Worm (Caenorhabditis elegans) whole organism, L1 larva: Measurements from ENCODE around the gene nlp-7.

ENCODE experiments used
- egl-27 ChIP-seq, 2 experiments: fragments of 150-350 bp in 1 of 2; sonication (generic microtip); optimal IDR thresholded peaks; 3 replicates each; lab custom pipeline; 2017 to 2018; ENCODE audit warnings: missing biosample characterization in 2 of 2, missing genetic modification characterization in 2 of 2, missing genetic modification reagents in 2 of 2
- elt-2 ChIP-seq: sonication (generic microtip); optimal IDR thresholded peaks from 2 replicates; lab custom pipeline; 2016; ENCODE audit warnings: missing genetic modification characterization, mild to moderate bottlenecking, inconsistent platforms, missing compliant biosample characterization, missing genetic modification reagents
- nhr-237 ChIP-seq: fragments of 150-350 bp; optimal IDR thresholded peaks from 2 replicates; lab custom pipeline; 2014; ENCODE audit warnings: missing biosample characterization, missing genetic modification characterization
- pqm-1 ChIP-seq: sonication (generic microtip); optimal IDR thresholded peaks from 3 replicates; lab custom pipeline; 2017; ENCODE audit warnings: missing biosample characterization, missing genetic modification characterization
- snpc-4 ChIP-seq: fragments of 150-350 bp; optimal IDR thresholded peaks from 2 replicates; lab custom pipeline; 2014; ENCODE audit warnings: missing biosample characterization, missing genetic modification characterization
- unc-98 ChIP-seq: fragments of 200-800 bp; sonication (Bioruptor generic); IDR thresholded peaks from 2 replicates; pipeline ENCODE4 v1.3.6; 2022; ENCODE audit warnings: missing genetic modification characterization, missing compliant biosample characterization

ce11 chrX:8599725-8600124, 6.7 kb downstream of the nlp-7 start:
- no peak for TF ChIP-seq egl-27 (tag; optimal IDR thresholded peaks at IDR 0.05; lab: Kevin White, UChicago)
- TF ChIP-seq snpc-4 (tag; lab: Kevin White, UChicago) = no peak
- no peak for TF ChIP-seq unc-98 (GFP tag; lab: Robert Waterston, UW)
- no peak for TF ChIP-seq elt-2
- no peak for TF ChIP-seq pqm-1 (tag; lab: Kevin White, UChicago)
- TF ChIP-seq nhr-237 (tag; lab: Kevin White, UChicago) = no peak
